Fruit fly (Drosophila melanogaster): ENCODE measurements around the gene CG8281.

dm6 chr3L:7866558-7866957 is 45.7 kb upstream of the CG8281 start:
- TF ChIP-seq psq (optimal IDR thresholded peaks at IDR 0.05) (no peak), Sin3A (optimal IDR thresholded peaks at IDR 0.05) (no peak), insv (optimal IDR thresholded peaks at IDR 0.05) (no peak)
